1 fruit fly cellular context compared by ENCODE assay signal in genomic region chr3R:17759773-17760476, dm6.
TF ChIP-seq lines count a peak whose summit lies in the region.

No protein-coding gene starts in this region.

TF ChIP-seq in whole organism, embryonic, 481 proteins besides CTCF, POLR2A, EP300 and RAD21 (continued from another document and continues in another):
- TF ChIP-seq chinmo (GFP tag; IDR thresholded peaks at IDR 0.05; lab: Robert Waterston, UW; ENCODE audit: partially characterized antibody) (no peak), CG4424 (GFP tag; optimal IDR thresholded peaks at IDR 0.05; lab: Kevin White, UChicago) (no peak), Ptx1 (GFP tag; IDR thresholded peaks at IDR 0.05; lab: Robert Waterston, UW) (peak; percentile 49; the same call in 1 of the 2 replicates), HHEX (GFP tag; optimal IDR thresholded peaks at IDR 0.05; lab: Kevin White, UChicago) (no peak), CG15073 (GFP tag; optimal IDR thresholded peaks at IDR 0.05; lab: Kevin White, UChicago) (no peak), CG2116 (GFP tag; optimal IDR thresholded peaks at IDR 0.05; lab: Kevin White, UChicago) (no peak), CG34376 (GFP tag; optimal IDR thresholded peaks at IDR 0.05; lab: Kevin White, UChicago) (peak; percentile 39), CG31365 (tag; optimal IDR thresholded peaks at IDR 0.05; lab: Kevin White, UChicago) (no peak), kah (GFP tag; optimal IDR thresholded peaks at IDR 0.05; lab: Kevin White, UChicago) (no peak), danr (GFP tag; IDR thresholded peaks at IDR 0.05; lab: Robert Waterston, UW) (no peak), dpn (GFP tag; optimal IDR thresholded peaks at IDR 0.05; lab: Kevin White, UChicago) (no peak), gsb (GFP tag; IDR thresholded peaks at IDR 0.05; lab: Robert Waterston, UW) (no peak), crol (GFP tag; IDR thresholded peaks at IDR 0.05; lab: Robert Waterston, UW) (peak; percentile 63), TFAM (GFP tag; optimal IDR thresholded peaks at IDR 0.05; lab: Kevin White, UChicago) (no peak), caup (GFP tag; optimal IDR thresholded peaks at IDR 0.05; lab: Kevin White, UChicago; ENCODE audit: severe bottlenecking) (peak; percentile 18), CG10543 (GFP tag; optimal IDR thresholded peaks at IDR 0.05; lab: Kevin White, UChicago) (peak; percentile 49), abd-A (tag; optimal IDR thresholded peaks at IDR 0.05; lab: Kevin White, UChicago) (no peak), CG7556 (GFP tag; optimal IDR thresholded peaks at IDR 0.05; lab: Kevin White, UChicago) (no peak), HLH54F (GFP tag; optimal IDR thresholded peaks at IDR 0.05; lab: Kevin White, UChicago) (no peak), rib (GFP tag; IDR thresholded peaks at IDR 0.05; lab: Robert Waterston, UW) (no peak), ssp (GFP tag; IDR thresholded peaks at IDR 0.05; lab: Robert Waterston, UW) (no peak), gce (GFP tag; IDR thresholded peaks at IDR 0.05; lab: Robert Waterston, UW) (no peak), CG12071 (GFP tag; optimal IDR thresholded peaks at IDR 0.05; lab: Kevin White, UChicago) (peak; percentile 59), tup (GFP tag; optimal IDR thresholded peaks at IDR 0.05; lab: Kevin White, UChicago) (no peak), z (GFP tag; IDR thresholded peaks at IDR 0.05; lab: Robert Waterston, UW) (no peak), Hey (tag; optimal IDR thresholded peaks at IDR 0.05; lab: Kevin White, UChicago) (no peak), Sry-β (GFP tag; optimal IDR thresholded peaks at IDR 0.05; lab: Kevin White, UChicago) (no peak), Dip2 (GFP tag; IDR thresholded peaks at IDR 0.05; lab: Robert Waterston, UW) (no peak), gt (GFP tag; IDR thresholded peaks at IDR 0.05; lab: Robert Waterston, UW) (no peak), CG17186 (GFP tag; optimal IDR thresholded peaks at IDR 0.05; lab: Kevin White, UChicago) (no peak), al (GFP tag; IDR thresholded peaks at IDR 0.05; lab: Robert Waterston, UW) (no peak), HLHmδ (GFP tag; optimal IDR thresholded peaks at IDR 0.05; lab: Kevin White, UChicago) (no peak), CG7987 (GFP tag; optimal IDR thresholded peaks at IDR 0.05; lab: Kevin White, UChicago) (peak; percentile 4), PHDP (tag; optimal IDR thresholded peaks at IDR 0.05; lab: Kevin White, UChicago) (peak; percentile 1), sug (tag; optimal IDR thresholded peaks at IDR 0.05; lab: Kevin White, UChicago) (peak; percentile 83), CG15514 (GFP tag; optimal IDR thresholded peaks at IDR 0.05; lab: Kevin White, UChicago) (peak; percentile 29), Hr78 (GFP tag; optimal IDR thresholded peaks at IDR 0.05; lab: Kevin White, UChicago) (peak in 1 of 2 experiments; percentile 82), CG11456 (GFP tag; IDR thresholded peaks at IDR 0.05; lab: Robert Waterston, UW) (0 out of 3 replicates have a peak, but pooled peaks have one; percentile 56), CG6254 (GFP tag; optimal IDR thresholded peaks at IDR 0.05; lab: Kevin White, UChicago) (no peak), HmgZ (tag; optimal IDR thresholded peaks at IDR 0.05; lab: Kevin White, UChicago) (peak; percentile 2), Med (GFP tag; lab: Kevin White, UChicago) (peak; percentile 57), tll (GFP tag; optimal IDR thresholded peaks at IDR 0.05; lab: Kevin White, UChicago) (no peak), tgo (GFP tag; IDR thresholded peaks at IDR 0.05; lab: Robert Waterston, UW) (no peak), gfzf (GFP tag; optimal IDR thresholded peaks at IDR 0.05; lab: Kevin White, UChicago) (no peak), CG10147 (GFP tag; optimal IDR thresholded peaks at IDR 0.05; lab: Kevin White, UChicago) (no peak), disco-r (GFP tag; optimal IDR thresholded peaks at IDR 0.05; lab: Kevin White, UChicago) (no peak), HmgD (GFP tag; optimal IDR thresholded peaks at IDR 0.05; lab: Kevin White, UChicago) (no peak), CG17802 (tag; optimal IDR thresholded peaks at IDR 0.05; lab: Kevin White, UChicago) (no peak), sc (optimal IDR thresholded peaks at IDR 0.05; lab: Kevin White, UChicago) (no peak), sc (GFP tag; optimal IDR thresholded peaks at IDR 0.05; lab: Kevin White, UChicago) (no peak), tna (GFP tag; IDR thresholded peaks at IDR 0.05; lab: Robert Waterston, UW; ENCODE audit: partially characterized antibody) (no peak), Fer1 (GFP tag; optimal IDR thresholded peaks at IDR 0.05; lab: Kevin White, UChicago) (peak; percentile 39), sd (tag; optimal IDR thresholded peaks at IDR 0.05; lab: Kevin White, UChicago) (peak; percentile 69), toy (GFP tag; IDR thresholded peaks at IDR 0.05; lab: Robert Waterston, UW) (no peak), CG10267 (tag; optimal IDR thresholded peaks at IDR 0.05; lab: Kevin White, UChicago) (no peak), Hand (GFP tag; optimal IDR thresholded peaks at IDR 0.05; lab: Kevin White, UChicago) (no peak), CG3995 (GFP tag; optimal IDR thresholded peaks at IDR 0.05; lab: Kevin White, UChicago) (no peak), Asciz (GFP tag; optimal IDR thresholded peaks at IDR 0.05; lab: Kevin White, UChicago) (no peak), gro (GFP tag; optimal IDR thresholded peaks at IDR 0.05; lab: Kevin White, UChicago) (no peak), CG11085 (GFP tag; IDR thresholded peaks at IDR 0.05; lab: Robert Waterston, UW) (no peak), Rfx (GFP tag; IDR thresholded peaks at IDR 0.05; lab: Robert Waterston, UW) (0 out of 2 replicates have a peak, but pooled peaks have one; percentile 31), Antp (GFP tag; optimal IDR thresholded peaks at IDR 0.05; lab: Kevin White, UChicago) (no peak), Meics (GFP tag; optimal IDR thresholded peaks at IDR 0.05; lab: Kevin White, UChicago) (peak; percentile 1), pho (GFP tag; optimal IDR thresholded peaks at IDR 0.05; lab: Kevin White, UChicago) (no peak), CG1832 (GFP tag; optimal IDR thresholded peaks at IDR 0.05; lab: Kevin White, UChicago) (no peak), Oli (tag; optimal IDR thresholded peaks at IDR 0.05; lab: Kevin White, UChicago) (no peak), pita (GFP tag; optimal IDR thresholded peaks at IDR 0.05; lab: Kevin White, UChicago) (no peak), Hmr (GFP tag; optimal IDR thresholded peaks at IDR 0.05; lab: Kevin White, UChicago) (peak; percentile 34), CoRest (tag; optimal IDR thresholded peaks at IDR 0.05; lab: Kevin White, UChicago) (no peak), Taf1 (GFP tag; IDR thresholded peaks at IDR 0.05; lab: Robert Waterston, UW) (no peak), oc (tag; optimal IDR thresholded peaks at IDR 0.05; lab: Kevin White, UChicago) (no peak), CG8290 (GFP tag; optimal IDR thresholded peaks at IDR 0.05; lab: Kevin White, UChicago) (no peak), CG8290 (tag; optimal IDR thresholded peaks at IDR 0.05; lab: Kevin White, UChicago) (peak in 1 of 2 experiments; percentile 32), CG10979 (tag; optimal IDR thresholded peaks at IDR 0.05; lab: Kevin White, UChicago) (no peak), Atf-2 (GFP tag; optimal IDR thresholded peaks at IDR 0.05; lab: Kevin White, UChicago) (no peak), ems (GFP tag; optimal IDR thresholded peaks at IDR 0.05; lab: Kevin White, UChicago) (no peak), CG17328 (GFP tag; IDR thresholded peaks at IDR 0.05; lab: Robert Waterston, UW) (no peak), ci (GFP tag; IDR thresholded peaks at IDR 0.05; lab: Robert Waterston, UW) (no peak), CG12219 (GFP tag; optimal IDR thresholded peaks at IDR 0.05; lab: Kevin White, UChicago) (no peak), cwo (GFP tag; optimal IDR thresholded peaks at IDR 0.05; lab: Kevin White, UChicago) (peak; percentile 57), CG1024 (GFP tag; IDR thresholded peaks at IDR 0.05; lab: Robert Waterston, UW) (no peak), CG13296 (GFP tag; optimal IDR thresholded peaks at IDR 0.05; lab: Kevin White, UChicago) (peak; percentile 14), CG3065 (GFP tag; optimal IDR thresholded peaks at IDR 0.05; lab: Kevin White, UChicago) (no peak), Tbp (GFP tag; optimal IDR thresholded peaks at IDR 0.05; lab: Kevin White, UChicago) (no peak), YL-1 (GFP tag; optimal IDR thresholded peaks at IDR 0.05; lab: Kevin White, UChicago) (no peak), CG8089 (GFP tag; optimal IDR thresholded peaks at IDR 0.05; lab: Kevin White, UChicago) (no peak), dm (GFP tag; optimal IDR thresholded peaks at IDR 0.05; lab: Kevin White, UChicago) (no peak), cg (GFP tag; optimal IDR thresholded peaks at IDR 0.05; lab: Kevin White, UChicago) (no peak), CG9817 (tag; optimal IDR thresholded peaks at IDR 0.05; lab: Kevin White, UChicago) (no peak), Ets97D (GFP tag; optimal IDR thresholded peaks at IDR 0.05; lab: Kevin White, UChicago) (no peak), schlank (tag; optimal IDR thresholded peaks at IDR 0.05; lab: Kevin White, UChicago) (peak; percentile 32), bsh (GFP tag; optimal IDR thresholded peaks at IDR 0.05; lab: Kevin White, UChicago) (no peak), CG8281 (tag; optimal IDR thresholded peaks at IDR 0.05; lab: Kevin White, UChicago) (no peak), CG2678 (tag; optimal IDR thresholded peaks at IDR 0.05; lab: Kevin White, UChicago) (peak; percentile 40), pb (GFP tag; optimal IDR thresholded peaks at IDR 0.05; lab: Kevin White, UChicago) (no peak), bigmax (GFP tag; optimal IDR thresholded peaks at IDR 0.05; lab: Kevin White, UChicago) (no peak), Hsf (GFP tag; optimal IDR thresholded peaks at IDR 0.05; lab: Kevin White, UChicago) (no peak), CG10209 (GFP tag; optimal IDR thresholded peaks at IDR 0.05; lab: Kevin White, UChicago) (no peak), mirr (GFP tag; optimal IDR thresholded peaks at IDR 0.05; lab: Kevin White, UChicago) (peak; percentile 32), bbx (GFP tag; IDR thresholded peaks at IDR 0.05; lab: Robert Waterston, UW; ENCODE audit: partially characterized antibody) (no peak), wek (GFP tag; optimal IDR thresholded peaks at IDR 0.05; lab: Kevin White, UChicago) (no peak), CG9727 (GFP tag; optimal IDR thresholded peaks at IDR 0.05; lab: Kevin White, UChicago) (no peak), CG2875 (GFP tag; optimal IDR thresholded peaks at IDR 0.05; lab: Kevin White, UChicago) (no peak), CG17385 (GFP tag; optimal IDR thresholded peaks at IDR 0.05; lab: Kevin White, UChicago) (no peak), CG18599 (GFP tag; optimal IDR thresholded peaks at IDR 0.05; lab: Kevin White, UChicago) (peak; percentile 57), grn (GFP tag; optimal IDR thresholded peaks at IDR 0.05; lab: Kevin White, UChicago) (peak; percentile 85), CG3163 (GFP tag; optimal IDR thresholded peaks at IDR 0.05; lab: Kevin White, UChicago) (no peak), CG16863 (GFP tag; optimal IDR thresholded peaks at IDR 0.05; lab: Kevin White, UChicago) (no peak), CG17361 (GFP tag; IDR thresholded peaks at IDR 0.05; lab: Robert Waterston, UW) (no peak), bowl (GFP tag; IDR thresholded peaks at IDR 0.05; lab: Robert Waterston, UW) (no peak), MTF-1 (GFP tag; optimal IDR thresholded peaks at IDR 0.05; lab: Kevin White, UChicago; ENCODE audit: borderline replicate concordance) (peak; percentile 18), CG2712 (tag; optimal IDR thresholded peaks at IDR 0.05; lab: Kevin White, UChicago) (no peak), twi (tag; optimal IDR thresholded peaks at IDR 0.05; lab: Kevin White, UChicago) (no peak), exex (tag; optimal IDR thresholded peaks at IDR 0.05; lab: Kevin White, UChicago) (peak; percentile 95), Vsx1 (GFP tag; optimal IDR thresholded peaks at IDR 0.05; lab: Kevin White, UChicago) (no peak), dimm (GFP tag; IDR thresholded peaks at IDR 0.05; lab: Robert Waterston, UW) (no peak), NFAT (GFP tag; IDR thresholded peaks at IDR 0.05; lab: Robert Waterston, UW) (no peak), Atf6 (GFP tag; IDR thresholded peaks at IDR 0.05; lab: Robert Waterston, UW) (no peak), Dfd (GFP tag; optimal IDR thresholded peaks at IDR 0.05; lab: Kevin White, UChicago) (no peak), E2f2 (GFP tag; IDR thresholded peaks at IDR 0.05; lab: Robert Waterston, UW) (no peak), CG4617 (GFP tag; optimal IDR thresholded peaks at IDR 0.05; lab: Kevin White, UChicago; ENCODE audit: borderline replicate concordance) (no peak), Abd-B (GFP tag; optimal IDR thresholded peaks at IDR 0.05; lab: Kevin White, UChicago) (no peak), GATAe (GFP tag; conservative IDR thresholded peaks at IDR 0.05; lab: Robert Waterston, UW) (peak; percentile 78), CG17568 (GFP tag; optimal IDR thresholded peaks at IDR 0.05; lab: Kevin White, UChicago) (no peak), vnd (GFP tag; IDR thresholded peaks at IDR 0.05; lab: Robert Waterston, UW; ENCODE audit: partially characterized antibody) (peak; percentile 20; the same call in 1 of the 3 replicates), CG11398 (GFP tag; optimal IDR thresholded peaks at IDR 0.05; lab: Kevin White, UChicago) (no peak), CG3281 (GFP tag; optimal IDR thresholded peaks at IDR 0.05; lab: Kevin White, UChicago) (peak; percentile 27), Pdp1 (GFP tag; optimal IDR thresholded peaks at IDR 0.05; lab: Kevin White, UChicago) (no peak), Spps (tag; optimal IDR thresholded peaks at IDR 0.05; lab: Kevin White, UChicago) (no peak), chif (GFP tag; optimal IDR thresholded peaks at IDR 0.05; lab: Kevin White, UChicago) (no peak), insv (GFP tag; optimal IDR thresholded peaks at IDR 0.05; lab: Kevin White, UChicago) (no peak), dmrt11E (tag; optimal IDR thresholded peaks at IDR 0.05; lab: Kevin White, UChicago) (no peak), BEAF-32 (GFP tag; optimal IDR thresholded peaks at IDR 0.05; lab: Kevin White, UChicago) (no peak), Dbx (GFP tag; IDR thresholded peaks at IDR 0.05; lab: Robert Waterston, UW) (0 out of 3 replicates have a peak, but pooled peaks have one; percentile 6), mam (GFP tag; optimal IDR thresholded peaks at IDR 0.05; lab: Kevin White, UChicago) (no peak), CG7928 (GFP tag; optimal IDR thresholded peaks at IDR 0.05; lab: Kevin White, UChicago) (no peak), Xbp1 (GFP tag; optimal IDR thresholded peaks at IDR 0.05; lab: Kevin White, UChicago) (no peak), Blimp-1 (GFP tag; optimal IDR thresholded peaks at IDR 0.05; lab: Kevin White, UChicago) (no peak), tio (GFP tag; optimal IDR thresholded peaks at IDR 0.05; lab: Kevin White, UChicago) (no peak)
